Worm (Caenorhabditis elegans): ENCODE measurements around the gene T26H5.14.

The T26H5.14 gene

DNA sequence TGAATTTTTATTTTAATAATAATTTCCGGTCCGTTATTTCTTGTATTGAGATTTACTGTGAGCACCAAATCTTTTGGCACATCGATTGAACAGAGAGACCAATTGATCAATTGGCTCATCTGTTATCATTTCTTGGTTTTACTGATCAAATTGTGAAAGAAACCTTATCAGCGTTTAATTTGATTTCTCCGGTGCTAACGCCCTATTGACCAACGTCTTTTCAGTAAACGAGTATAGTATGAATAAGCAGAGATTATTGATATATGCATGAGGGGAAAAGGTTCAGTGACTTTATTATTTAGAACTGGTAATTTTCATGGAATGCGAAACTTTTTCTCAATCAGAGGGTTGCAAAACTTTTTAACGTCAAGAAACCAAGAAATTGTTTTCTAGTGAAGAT, 30.1 kb downstream of the T26H5.14 start:
- TF ChIP-seq pqm-1 (tag; optimal IDR thresholded peaks at IDR 0.05) = peak; percentile 68
- no peak for TF ChIP-seq pha-4 (tag; optimal IDR thresholded peaks at IDR 0.05)
- TF ChIP-seq elt-2 (tag; optimal IDR thresholded peaks at IDR 0.05) = peak; percentile 45

DNA sequence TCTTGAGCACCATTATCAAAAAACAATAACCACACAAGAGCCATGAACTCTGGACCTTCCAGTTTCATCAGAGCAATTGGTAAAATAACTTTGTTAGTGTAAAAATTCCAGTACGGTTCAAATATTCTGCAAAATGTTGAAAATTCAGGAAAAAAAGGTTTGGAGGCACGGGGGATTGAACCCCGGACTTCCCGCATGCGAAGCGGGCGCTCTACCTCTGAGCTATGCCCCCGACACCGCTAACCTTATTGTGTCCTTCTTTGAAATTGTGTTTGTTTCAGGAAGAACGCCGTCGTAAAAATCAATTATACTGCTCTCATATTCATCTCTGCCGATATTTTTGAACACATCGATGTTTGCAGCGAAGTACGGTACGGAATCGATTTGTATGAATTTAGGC, 30.9 kb downstream of the T26H5.14 start:
- no peak for TF ChIP-seq R02D3.7 (tag; optimal IDR thresholded peaks at IDR 0.05)
- TF ChIP-seq lin-39 (tag; optimal IDR thresholded peaks at IDR 0.05) = no peak
- TF ChIP-seq lin-15B (tag; optimal IDR thresholded peaks at IDR 0.05) = no peak
- TF ChIP-seq ztf-4 (tag; optimal IDR thresholded peaks at IDR 0.05) = no peak
- TF ChIP-seq mdl-1 (tag; optimal IDR thresholded peaks at IDR 0.05) = no peak
- no peak for TF ChIP-seq ceh-28 (tag; optimal IDR thresholded peaks at IDR 0.05)
- TF ChIP-seq mml-1 (tag; optimal IDR thresholded peaks at IDR 0.05) = no peak
- TF ChIP-seq nhr-11 (tag; optimal IDR thresholded peaks at IDR 0.05) = no peak
- no peak for TF ChIP-seq nhr-43 (tag; optimal IDR thresholded peaks at IDR 0.05; ENCODE audit: poor library complexity, severe bottlenecking)
- TF ChIP-seq fkh-10 (GFP tag; optimal IDR thresholded peaks at IDR 0.05) = no peak
- TF ChIP-seq egl-27 (tag; optimal IDR thresholded peaks at IDR 0.05) = no peak
- no peak for TF ChIP-seq nhr-76 (tag; optimal IDR thresholded peaks at IDR 0.05)
- TF ChIP-seq hmg-11 (tag; optimal IDR thresholded peaks at IDR 0.05) = no peak
- no peak for TF ChIP-seq unc-62 (GFP tag; optimal IDR thresholded peaks at IDR 0.05)
- TF ChIP-seq nhr-23 (tag; optimal IDR thresholded peaks at IDR 0.05) = no peak
- no peak for TF ChIP-seq fkh-2 (tag; optimal IDR thresholded peaks at IDR 0.05)
- no peak for TF ChIP-seq nhr-237 (tag; optimal IDR thresholded peaks at IDR 0.05)
- no peak for TF ChIP-seq egl-5 (tag; optimal IDR thresholded peaks at IDR 0.05)
- TF ChIP-seq daf-12 (tag; optimal IDR thresholded peaks at IDR 0.05) = no peak
- no peak for TF ChIP-seq skn-1 (tag; optimal IDR thresholded peaks at IDR 0.05)

DNA sequence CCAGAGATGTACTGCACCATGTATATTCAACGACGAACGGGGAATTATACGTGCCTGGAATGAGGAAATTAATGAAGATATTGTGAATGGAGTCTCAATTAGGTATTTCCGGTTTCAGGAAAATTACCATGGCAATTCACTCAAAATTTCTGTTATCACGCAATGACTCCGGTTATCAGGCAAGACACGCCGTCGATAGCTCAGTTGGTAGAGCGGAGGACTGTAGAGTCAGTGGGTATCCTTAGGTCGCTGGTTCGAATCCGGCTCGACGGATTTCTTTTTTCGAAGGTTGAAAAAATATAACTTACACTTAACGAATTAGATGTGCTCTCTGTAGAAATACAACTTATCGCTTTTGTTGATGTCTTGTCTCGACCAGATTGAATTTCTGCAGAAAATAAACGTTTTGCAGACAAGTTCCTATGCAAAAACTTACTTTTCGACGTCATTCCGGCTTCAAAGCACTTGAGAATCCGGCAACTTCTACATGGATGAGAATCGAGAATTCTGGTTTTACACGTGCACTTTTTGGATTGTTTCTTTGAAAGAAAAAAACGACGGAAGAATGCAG, 31.6 kb downstream of the T26H5.14 start:
- TF ChIP-seq pqm-1 (tag; optimal IDR thresholded peaks at IDR 0.05) = peak; percentile 1
- no peak for TF ChIP-seq egl-5 (tag; optimal IDR thresholded peaks at IDR 0.05)
- peak; percentile 33 for TF ChIP-seq elt-2 (tag; optimal IDR thresholded peaks at IDR 0.05)

DNA sequence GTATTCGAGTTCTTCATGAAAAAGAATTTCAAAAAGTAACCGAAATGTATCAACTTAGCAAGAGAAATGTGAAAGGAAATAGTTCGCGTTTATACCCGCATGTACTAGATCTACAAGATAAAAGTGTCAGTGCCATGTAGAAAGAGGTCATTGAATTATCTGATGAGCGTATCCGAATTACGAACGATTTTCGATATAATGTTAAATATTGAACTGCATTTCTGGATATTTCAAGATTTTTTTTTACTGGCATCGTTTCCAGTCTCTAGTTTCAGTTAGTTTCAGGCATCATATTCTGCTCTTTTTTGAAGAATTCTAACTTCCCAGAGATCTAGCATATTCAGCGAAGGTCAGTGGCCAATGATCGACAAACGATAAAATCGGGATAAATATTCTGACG, 32.4 kb downstream of the T26H5.14 start, which contains the start of gene nhr-150:
nhr-150 (minus strand) TSS at position 92 of the 400 bp plus-strand sequence.
- TF ChIP-seq skn-1 (tag; optimal IDR thresholded peaks at IDR 0.05) = no peak
- TF ChIP-seq egl-27 (tag; optimal IDR thresholded peaks at IDR 0.05) = no peak
- no peak for TF ChIP-seq lin-39 (tag; optimal IDR thresholded peaks at IDR 0.05)
- peak; percentile 34 for TF ChIP-seq elt-1 (tag; optimal IDR thresholded peaks at IDR 0.05)

- TF ChIP-seq pha-4 (tag; optimal IDR thresholded peaks at IDR 0.05) (peak; percentile 72), R02D3.7 (tag; optimal IDR thresholded peaks at IDR 0.05) (no peak), unc-39 (tag; optimal IDR thresholded peaks at IDR 0.05) (no peak), tbx-2 (tag; optimal IDR thresholded peaks at IDR 0.05) (no peak), jun-1 (tag; optimal IDR thresholded peaks at IDR 0.05) (peak; percentile 25), nfya-1 (tag; optimal IDR thresholded peaks at IDR 0.05; ENCODE audit: insufficient read depth) (no peak), hmg-11 (tag; optimal IDR thresholded peaks at IDR 0.05) (no peak), skn-1 (tag; optimal IDR thresholded peaks at IDR 0.05) (no peak), nhr-77 (tag; optimal IDR thresholded peaks at IDR 0.05) (no peak), unc-62 (GFP tag; optimal IDR thresholded peaks at IDR 0.05) (no peak), mdl-1 (tag; optimal IDR thresholded peaks at IDR 0.05) (no peak), eor-1 (tag; optimal IDR thresholded peaks at IDR 0.05) (no peak), mml-1 (tag; optimal IDR thresholded peaks at IDR 0.05) (no peak), fos-1 (tag; optimal IDR thresholded peaks at IDR 0.05) (no peak), pqm-1 (tag; optimal IDR thresholded peaks at IDR 0.05) (peak; percentile 30), nhr-23 (tag; optimal IDR thresholded peaks at IDR 0.05) (no peak), fkh-2 (tag; optimal IDR thresholded peaks at IDR 0.05) (no peak), ama-1 (optimal IDR thresholded peaks at IDR 0.05) (no peak), snpc-4 (tag; optimal IDR thresholded peaks at IDR 0.05) (no peak), fkh-10 (GFP tag; optimal IDR thresholded peaks at IDR 0.05) (no peak), ceh-28 (tag; optimal IDR thresholded peaks at IDR 0.05) (peak; percentile 58), elt-2 (tag; optimal IDR thresholded peaks at IDR 0.05) (peak; percentile 25)
Observed at ce11 chrV:15483563-15483962, 34.6 kb downstream of the T26H5.14 start.
